Worm (Caenorhabditis elegans): Measurements from ENCODE around the gene bcc-1.

bcc-1 gene

ce11 chrIV:11092502-11093080 is at the start of gene bcc-1:
Gene bcc-1 (minus strand): TSS chrIV:11092552.
- TF ChIP-seq che-1 (tag; optimal IDR thresholded peaks at IDR 0.05), result no peak
- no peak for TF ChIP-seq ceh-18 (tag; optimal IDR thresholded peaks at IDR 0.05)
- TF ChIP-seq hlh-8 (tag; optimal IDR thresholded peaks at IDR 0.05), result no peak
- no peak for TF ChIP-seq ceh-9 (tag; optimal IDR thresholded peaks at IDR 0.05)
- no peak for TF ChIP-seq odd-2 (tag; optimal IDR thresholded peaks at IDR 0.05)
- no peak for TF ChIP-seq unc-55 (GFP tag; optimal IDR thresholded peaks at IDR 0.05)
- no peak for TF ChIP-seq rnt-1 (tag; optimal IDR thresholded peaks at IDR 0.05)

- TF ChIP-seq ttx-3 (tag; optimal IDR thresholded peaks at IDR 0.05), result no peak
- TF ChIP-seq ceh-2 (tag; optimal IDR thresholded peaks at IDR 0.05), result no peak
- TF ChIP-seq pat-9 (tag; optimal IDR thresholded peaks at IDR 0.05), result no peak
- TF ChIP-seq K02D7.2 (tag; optimal IDR thresholded peaks at IDR 0.05), result no peak
- no peak for TF ChIP-seq npax-4 (tag; optimal IDR thresholded peaks at IDR 0.05)
- TF ChIP-seq ceh-30 (tag; optimal IDR thresholded peaks at IDR 0.05), result no peak
- TF ChIP-seq hlh-8 (tag; optimal IDR thresholded peaks at IDR 0.05), result no peak
- no peak for TF ChIP-seq odd-2 (tag; optimal IDR thresholded peaks at IDR 0.05)
- no peak for TF ChIP-seq fkh-6 (tag; optimal IDR thresholded peaks at IDR 0.05)
- no peak for TF ChIP-seq ama-1 (optimal IDR thresholded peaks at IDR 0.05)
- TF ChIP-seq hlh-30 (tag; optimal IDR thresholded peaks at IDR 0.05; ENCODE audit: insufficient read depth), result no peak
- TF ChIP-seq sox-2 (GFP tag; IDR thresholded peaks at IDR 0.05), result no peak
- TF ChIP-seq unc-86 (tag; optimal IDR thresholded peaks at IDR 0.05), result no peak
- TF ChIP-seq pax-1 (tag; optimal IDR thresholded peaks at IDR 0.05), result no peak
- TF ChIP-seq F13H6.1 (tag; optimal IDR thresholded peaks at IDR 0.05), result no peak
- no peak for TF ChIP-seq pha-4 (tag; optimal IDR thresholded peaks at IDR 0.05)
- TF ChIP-seq nfya-1 (tag; optimal IDR thresholded peaks at IDR 0.05), result no peak
- TF ChIP-seq sox-4 (tag; optimal IDR thresholded peaks at IDR 0.05), result no peak
- TF ChIP-seq unc-55 (GFP tag; optimal IDR thresholded peaks at IDR 0.05), result no peak
Observed at ce11 chrIV:11131268-11131667, 38.9 kb upstream of the bcc-1 start, which contains the start of gene ard-1. Gene ard-1 (plus strand): TSS chrIV:11131279.

ce11 chrIV:11130774-11131173 is 38.4 kb upstream of the bcc-1 start:
- TF ChIP-seq ama-1 (optimal IDR thresholded peaks at IDR 0.05) (no peak), unc-42 (tag; optimal IDR thresholded peaks at IDR 0.05) (no peak), ceh-2 (tag; optimal IDR thresholded peaks at IDR 0.05) (no peak), ceh-31 (tag; optimal IDR thresholded peaks at IDR 0.05) (no peak), pha-4 (tag; optimal IDR thresholded peaks at IDR 0.05) (no peak), T23F11.4 (GFP tag; optimal IDR thresholded peaks at IDR 0.05) (no peak), sox-4 (tag; optimal IDR thresholded peaks at IDR 0.05) (no peak), lim-6 (tag; optimal IDR thresholded peaks at IDR 0.05) (no peak), pat-9 (tag; optimal IDR thresholded peaks at IDR 0.05) (no peak), fkh-6 (tag; optimal IDR thresholded peaks at IDR 0.05) (no peak), ttx-3 (tag; optimal IDR thresholded peaks at IDR 0.05) (no peak), fax-1 (tag; optimal IDR thresholded peaks at IDR 0.05) (no peak), fkh-10 (GFP tag; optimal IDR thresholded peaks at IDR 0.05) (no peak), che-1 (tag; optimal IDR thresholded peaks at IDR 0.05) (no peak), C38D4.7 (GFP tag; optimal IDR thresholded peaks at IDR 0.05) (no peak), ceh-48 (tag; optimal IDR thresholded peaks at IDR 0.05) (no peak), K09A11.1 (tag; optimal IDR thresholded peaks at IDR 0.05; ENCODE audit: insufficient read depth) (no peak), zip-5 (tag; optimal IDR thresholded peaks at IDR 0.05) (no peak), npax-4 (tag; optimal IDR thresholded peaks at IDR 0.05) (no peak), F13H6.1 (tag; optimal IDR thresholded peaks at IDR 0.05) (no peak)

- TF ChIP-seq unc-55 (GFP tag; optimal IDR thresholded peaks at IDR 0.05) (no peak), K02D7.2 (tag; optimal IDR thresholded peaks at IDR 0.05) (no peak), C08G9.2 (tag; optimal IDR thresholded peaks at IDR 0.05) (no peak), C38D4.7 (GFP tag; optimal IDR thresholded peaks at IDR 0.05) (no peak), ceh-2 (tag; optimal IDR thresholded peaks at IDR 0.05) (no peak), fkh-6 (tag; optimal IDR thresholded peaks at IDR 0.05) (no peak)
Observed at ce11 chrIV:11126028-11126427, 33.7 kb upstream of the bcc-1 start.

- TF ChIP-seq ahr-1 (tag; optimal IDR thresholded peaks at IDR 0.05) (no peak), dmd-4 (tag; optimal IDR thresholded peaks at IDR 0.05; ENCODE audit: borderline replicate concordance) (no peak), madf-2 (tag; optimal IDR thresholded peaks at IDR 0.05) (no peak), hlh-15 (tag; optimal IDR thresholded peaks at IDR 0.05) (no peak), fkh-10 (GFP tag; optimal IDR thresholded peaks at IDR 0.05) (no peak), T23F11.4 (GFP tag; optimal IDR thresholded peaks at IDR 0.05) (no peak), che-1 (tag; optimal IDR thresholded peaks at IDR 0.05) (no peak), fkh-6 (tag; optimal IDR thresholded peaks at IDR 0.05) (no peak)
Observed at ce11 chrIV:11126004-11126027, 33.5 kb upstream of the bcc-1 start, which contains the start of gene swsn-4. Gene swsn-4 (plus strand): TSS chrIV:11126024.

Data from whole organism, late embryonic.